Fruit fly (Drosophila melanogaster) whole organism, embryonic: ENCODE measurements around the gene CG33332.

ENCODE experiments used
- CG34224 ChIP-seq: fragments of 200-800 bp; sonication (Bioruptor generic); IDR thresholded peaks from 3 replicates; pipeline ENCODE4 v1.3.6; 2022; ENCODE audit warnings: missing biosample characterization, missing genetic modification characterization; ENCODE audit not compliant: partially characterized antibody
- jigr1 ChIP-seq: fragments of 200-800 bp; sonication (Bioruptor generic); IDR thresholded peaks from 3 replicates; pipeline ENCODE4 v1.3.6; 2022; ENCODE audit warnings: missing biosample characterization, missing genetic modification characterization
- ttk ChIP-seq: fragments of 200-800 bp; sonication (Bioruptor generic); IDR thresholded peaks from 2 replicates; pipeline ENCODE4 v2.1.2; 2022; ENCODE audit warnings: missing biosample characterization, missing genetic modification characterization
- vfl ChIP-seq: fragments of 200-800 bp; sonication (Bioruptor generic); optimal IDR thresholded peaks from 2 replicates; lab custom pipeline; 2016; ENCODE audit warnings: missing biosample characterization, missing genetic modification characterization
- zen ChIP-seq: fragments of 200-800 bp; sonication (Bioruptor generic); optimal IDR thresholded peaks from 3 replicates; lab custom pipeline; 2018; ENCODE audit warnings: missing biosample characterization, mild to moderate bottlenecking, missing genetic modification characterization, moderate library complexity

DNA sequence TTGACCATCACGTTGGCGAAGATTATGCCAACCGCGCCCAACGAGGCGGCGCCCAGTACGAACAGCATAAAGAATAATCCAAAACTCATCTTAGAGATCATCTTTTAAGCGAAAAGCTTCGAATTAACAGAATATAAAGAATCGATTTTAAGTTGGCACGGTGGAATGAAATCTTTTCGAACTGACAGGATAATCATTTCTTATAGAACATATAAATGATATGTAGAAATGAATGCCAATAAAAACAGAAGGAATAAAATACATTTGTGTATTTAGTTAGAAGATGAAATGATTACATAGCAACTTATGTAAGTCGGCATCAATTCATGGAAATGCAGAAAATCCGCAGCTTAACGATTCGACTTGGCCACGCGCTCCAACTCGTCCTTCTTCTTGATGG, 13.9 kb downstream of the CG33332 start, which contains the start of gene VhaPPA1-2:
- TF ChIP-seq vfl (GFP tag; lab: Kevin White, UChicago) (no peak), ttk (GFP tag; lab: Robert Waterston, UW) (no peak), CG34224 (GFP tag; lab: Robert Waterston, UW) (no peak), zen (no peak), jigr1 (GFP tag; lab: Robert Waterston, UW) (no peak)
